Worm (Caenorhabditis elegans) whole organism, mixed stage, embryonic: ENCODE measurements around the gene C06E4.6.

Experiments used
- pha-4 ChIP-seq: fragments of 150-350 bp; optimal IDR thresholded peaks from 2 replicates; lab custom pipeline; 2018; ENCODE audit warnings: missing biosample characterization, missing genetic modification reagents, missing genetic modification characterization
- zip-8 ChIP-seq: fragments of 150-350 bp; optimal IDR thresholded peaks from 2 replicates; lab custom pipeline; 2014; ENCODE audit warnings: missing biosample characterization, missing genetic modification characterization

- TF ChIP-seq pha-4 (tag; lab: Kevin White, UChicago) = no peak
- TF ChIP-seq zip-8 (tag; lab: Kevin White, UChicago) = no peak
Measured at ce11 chrIV:7263137-7263536, 5.0 kb upstream of the C06E4.6 start, which contains the start of gene glb-2.
